Worm (Caenorhabditis elegans) whole organism, L2 larva: ENCODE data around the gene srlf-36.

ENCODE experiments used
- dmd-4 ChIP-seq: sonication (generic microtip); optimal IDR thresholded peaks from 2 replicates; lab custom pipeline; 2017; ENCODE audit warnings: missing biosample characterization, missing genetic modification characterization
- gmeb-1 ChIP-seq: fragments of 150-350 bp; optimal IDR thresholded peaks from 2 replicates; lab custom pipeline; 2014; ENCODE audit warnings: missing biosample characterization, missing genetic modification characterization
- lin-11 ChIP-seq: fragments of 150-350 bp; sonication (generic microtip); optimal IDR thresholded peaks from 2 replicates; lab custom pipeline; 2014; ENCODE audit warnings: missing biosample characterization, missing genetic modification characterization, inconsistent platforms, mixed read lengths
- lin-13 ChIP-seq: fragments of 150-350 bp; optimal IDR thresholded peaks from 2 replicates; lab custom pipeline; 2014; ENCODE audit warnings: missing biosample characterization, missing genetic modification reagents, missing genetic modification characterization
- mdl-1 ChIP-seq, 2 experiments: fragments of 150-350 bp in 1 of 2; sonication (generic microtip) in 1 of 2; optimal IDR thresholded peaks; 2 replicates each; lab custom pipeline; 2017; ENCODE audit warnings: missing biosample characterization in 2 of 2, missing genetic modification characterization in 2 of 2
- unc-62 ChIP-seq: fragments of 150-350 bp; optimal IDR thresholded peaks from 2 replicates; lab custom pipeline; 2014; ENCODE audit warnings: missing biosample characterization, missing genetic modification reagents, missing genetic modification characterization

ce11 chrV:642750-643149 lies 33.2 kb upstream of the srlf-36 start, which contains the start of gene nhr-190:
- TF ChIP-seq dmd-4 (tag; lab: Kevin White, UChicago) (no peak), unc-62 (GFP tag; lab: Kevin White, UChicago) (no peak), mdl-1 (tag; optimal IDR thresholded peaks at IDR 0.05; lab: Kevin White, UChicago) (no peak), lin-11 (tag; lab: Kevin White, UChicago) (no peak), gmeb-1 (no peak), lin-13 (no peak)
